Worm (Caenorhabditis elegans) whole organism, L4/young adult: ENCODE measurements around the gene F45E4.6.
"Not testable (repeated sequence)": the region's sequence is repeated elsewhere in the genome, so short reads cannot be mapped to it uniquely, and the experiment has no call there.

Experiments
- W03F9.2 ChIP-seq: fragments of 150-350 bp; optimal IDR thresholded peaks from 2 replicates; lab custom pipeline; 2014; ENCODE audit warnings: missing biosample characterization, missing genetic modification characterization
- dao-5 ChIP-seq: sonication (generic microtip); optimal IDR thresholded peaks from 2 replicates; lab custom pipeline; 2016; ENCODE audit warnings: missing genotype, missing genetic modification characterization, moderate library complexity, missing compliant biosample characterization
- him-1 ChIP-seq: sonication (generic microtip); optimal IDR thresholded peaks from 2 replicates; lab custom pipeline; 2016; ENCODE audit warnings: missing genotype, missing genetic modification reagents, missing genetic modification characterization, missing compliant biosample characterization

The F45E4.6 gene

DNA sequence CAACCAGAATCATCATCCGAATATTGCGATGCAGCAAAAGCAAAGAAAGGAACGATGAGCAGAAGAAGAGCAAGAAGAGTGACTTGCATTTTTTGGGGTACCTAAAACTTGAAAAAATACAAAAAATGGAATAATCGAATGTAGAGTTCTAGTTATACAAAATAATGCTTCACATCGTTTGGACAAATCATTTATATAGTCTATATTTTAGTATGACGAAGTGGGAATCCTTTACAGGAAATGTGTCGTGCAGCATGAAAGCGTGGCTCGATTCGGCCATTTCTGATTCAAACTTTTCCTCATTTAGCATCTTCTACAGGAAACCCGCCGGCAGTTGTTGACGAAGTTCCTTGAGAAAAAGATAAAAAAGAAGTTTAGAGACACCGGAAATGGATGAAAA is 10.6 kb upstream of the F45E4.6 start, which contains the start of gene nlp-20:
nlp-20 (minus strand) TSS at position 101 of the 400 bp plus-strand sequence.
- no peak for TF ChIP-seq dao-5 (tag; lab: Kevin White, UChicago)

DNA sequence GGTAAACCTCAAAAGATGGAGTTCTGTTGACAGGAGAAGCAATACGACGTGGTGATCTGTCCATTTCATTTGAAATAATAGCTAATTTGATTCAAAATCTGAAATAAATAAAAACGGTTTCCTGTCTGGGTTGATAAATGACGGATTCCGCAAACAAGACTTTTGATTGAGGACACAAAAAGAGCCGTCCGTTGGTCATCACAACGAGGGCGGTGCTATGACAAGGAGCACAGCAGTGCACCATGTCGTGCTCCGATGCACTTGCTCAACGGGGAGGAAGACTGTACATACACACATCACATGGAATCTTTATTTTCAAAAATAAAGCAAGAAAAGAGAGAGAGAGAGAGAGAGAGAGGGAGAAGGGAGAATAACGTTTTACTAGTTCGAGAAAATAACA is 9.4 kb upstream of the F45E4.6 start, which contains the start of gene nep-16:
nep-16 (minus strand) TSS at position 101 of the 400 bp plus-strand sequence.
- TF ChIP-seq him-1 (no peak), dao-5 (tag; lab: Kevin White, UChicago) (no peak), W03F9.2 (tag; lab: Kevin White, UChicago) (no peak)

ce11 chrIV:7634578-7634977 is 2.2 kb upstream of the F45E4.6 start, which contains the start of gene warf-1:
warf-1 (plus strand) TSS chrIV:7634786.
- not testable (repeated sequence) for TF ChIP-seq him-1; W03F9.2 (tag; lab: Kevin White, UChicago); dao-5 (tag; lab: Kevin White, UChicago)

ce11 chrIV:7633020-7633419 is 672 bp upstream of the F45E4.6 start, which contains the start of gene plp-1:
plp-1 (plus strand) TSS chrIV:7633360.
- no peak for TF ChIP-seq dao-5 (tag; lab: Kevin White, UChicago)
- no peak for TF ChIP-seq W03F9.2 (tag; lab: Kevin White, UChicago)
- no peak for TF ChIP-seq him-1

DNA sequence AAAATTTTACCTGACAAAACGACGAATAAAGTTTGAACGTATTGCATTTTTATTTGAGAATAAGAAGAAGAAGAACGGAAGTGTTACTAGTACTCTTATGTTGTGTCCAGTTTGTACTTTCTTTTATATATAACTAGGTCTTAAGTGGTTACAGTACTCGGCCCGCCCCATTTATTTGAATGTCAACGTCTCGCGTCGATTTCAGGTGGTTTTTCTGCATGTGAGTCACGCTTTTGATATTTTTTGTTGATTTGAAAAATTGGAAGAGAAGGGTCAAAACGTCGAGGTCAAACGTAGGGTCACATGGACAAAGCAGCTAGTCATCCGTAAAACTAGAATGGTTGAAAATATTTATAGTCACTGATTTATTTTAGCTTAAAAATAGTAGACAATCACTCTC is 3.4 kb downstream of the F45E4.6 start, which contains the start of gene F45E4.5:
F45E4.5 (minus strand) TSS at position 101 of the 400 bp plus-strand sequence.
- TF ChIP-seq dao-5 (tag; lab: Kevin White, UChicago) (no peak), him-1 (no peak), W03F9.2 (tag; lab: Kevin White, UChicago) (no peak)

- TF ChIP-seq W03F9.2 (tag; lab: Kevin White, UChicago) (no peak), dao-5 (tag; lab: Kevin White, UChicago) (no peak), him-1 (peak; percentile 66)
Measured at ce11 chrIV:7623868-7624267, 8.5 kb downstream of the F45E4.6 start.

DNA sequence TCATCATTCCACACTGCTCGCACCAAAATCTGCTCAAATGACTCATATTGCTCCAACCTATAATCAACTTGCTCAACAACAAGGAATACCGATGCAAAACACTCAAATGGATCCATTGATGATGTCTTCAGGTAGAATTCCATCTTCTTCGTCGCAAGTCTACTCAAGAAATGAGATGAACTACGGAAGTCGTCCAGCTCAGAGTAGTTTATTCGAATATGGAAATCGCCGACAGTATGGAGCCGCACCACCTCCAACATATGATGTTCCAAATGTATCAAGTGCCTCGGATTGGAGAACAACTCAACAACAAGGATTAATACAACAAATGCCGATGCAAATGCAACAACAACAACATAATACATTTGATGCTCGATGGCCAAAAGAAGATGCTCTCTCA is 9.3 kb downstream of the F45E4.6 start:
- TF ChIP-seq him-1 (no peak), W03F9.2 (tag; lab: Kevin White, UChicago) (no peak), dao-5 (tag; lab: Kevin White, UChicago) (no peak)

ce11 chrIV:7620450-7620849 is 11.9 kb downstream of the F45E4.6 start:
- no peak for TF ChIP-seq W03F9.2 (tag; lab: Kevin White, UChicago)
- no peak for TF ChIP-seq dao-5 (tag; lab: Kevin White, UChicago)
- TF ChIP-seq him-1: no peak

DNA sequence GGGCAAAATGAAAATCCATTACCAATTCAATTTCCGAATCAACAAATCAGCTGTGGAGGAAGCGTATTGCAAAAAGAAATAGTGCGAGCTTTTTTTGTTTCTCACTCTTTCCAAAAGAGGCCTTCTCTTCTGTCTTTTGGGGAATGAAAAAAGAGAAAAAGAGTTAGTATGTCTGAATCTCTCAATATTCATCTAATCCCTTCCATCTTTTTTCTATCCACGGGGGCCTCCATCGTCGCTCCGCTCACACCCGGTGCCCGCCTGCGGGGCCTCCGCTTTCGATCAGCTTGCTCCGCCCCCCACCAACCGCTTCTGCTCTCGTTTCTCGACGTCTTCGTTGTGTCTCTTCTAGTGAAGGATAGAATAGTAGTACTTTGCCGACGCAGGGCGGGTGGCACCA is 13.1 kb downstream of the F45E4.6 start:
- TF ChIP-seq dao-5 (tag; lab: Kevin White, UChicago) (no peak), him-1 (peak; percentile 65), W03F9.2 (tag; lab: Kevin White, UChicago) (no peak)

DNA sequence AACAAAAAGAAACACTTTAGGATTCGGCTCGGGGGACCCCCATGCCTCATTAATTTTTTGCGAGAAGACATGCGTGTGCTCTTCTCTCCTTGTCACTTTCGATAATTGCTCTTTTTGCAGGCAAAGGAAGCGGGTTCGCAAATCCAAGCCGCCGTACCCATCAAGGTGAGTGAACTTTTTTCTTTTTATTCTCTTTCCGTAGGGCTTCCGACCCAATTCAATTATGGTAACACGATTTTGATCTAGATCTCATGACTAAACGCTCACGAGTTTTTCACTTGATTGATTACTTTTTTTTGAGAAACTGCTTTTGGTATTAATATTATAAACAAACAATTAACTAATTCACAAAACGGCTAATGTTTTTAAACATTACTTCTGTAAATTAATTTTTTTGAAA is 19.8 kb downstream of the F45E4.6 start:
- no peak for TF ChIP-seq him-1
- TF ChIP-seq dao-5 (tag; lab: Kevin White, UChicago): no peak

DNA sequence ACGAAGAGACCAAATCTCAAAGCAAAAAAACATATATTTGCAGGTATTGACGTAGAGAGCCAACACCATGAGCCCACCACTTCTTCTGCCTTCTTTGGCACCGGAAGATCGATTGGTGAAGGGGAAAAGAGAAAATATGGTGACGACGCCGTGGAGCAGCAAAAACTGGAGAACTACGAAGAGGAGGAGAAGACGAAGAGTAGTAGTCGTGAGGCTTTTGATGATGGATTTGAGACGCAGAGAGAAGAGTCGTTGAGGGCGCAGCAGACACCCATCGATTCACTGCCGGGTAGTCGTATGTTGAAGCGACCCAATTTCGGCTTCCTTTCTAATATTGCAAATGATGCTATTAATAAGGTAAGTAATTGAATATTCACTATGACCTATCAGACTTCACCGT is 21.0 kb downstream of the F45E4.6 start:
- TF ChIP-seq him-1: peak; percentile 34
- TF ChIP-seq dao-5 (tag; lab: Kevin White, UChicago): no peak
- TF ChIP-seq W03F9.2 (tag; lab: Kevin White, UChicago): no peak

DNA sequence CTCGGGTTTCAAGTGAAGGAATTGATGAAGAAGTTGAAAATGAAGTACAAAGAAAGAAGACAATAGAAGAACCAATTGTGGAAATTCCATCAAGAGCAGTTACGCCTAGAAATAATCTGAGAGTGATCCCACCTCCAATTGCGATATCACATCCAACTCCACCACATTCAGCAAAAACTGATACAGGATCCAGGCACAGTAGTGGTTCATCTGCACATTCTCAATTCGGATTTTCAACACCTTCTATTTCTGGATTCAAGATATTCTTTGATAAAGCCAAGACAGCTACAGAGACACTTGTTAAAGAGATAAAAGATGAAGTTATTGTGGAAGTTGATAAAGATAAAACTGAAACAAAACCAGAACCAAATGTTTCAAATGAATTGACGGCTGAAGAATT is 24.2 kb downstream of the F45E4.6 start:
- TF ChIP-seq him-1: no peak

DNA sequence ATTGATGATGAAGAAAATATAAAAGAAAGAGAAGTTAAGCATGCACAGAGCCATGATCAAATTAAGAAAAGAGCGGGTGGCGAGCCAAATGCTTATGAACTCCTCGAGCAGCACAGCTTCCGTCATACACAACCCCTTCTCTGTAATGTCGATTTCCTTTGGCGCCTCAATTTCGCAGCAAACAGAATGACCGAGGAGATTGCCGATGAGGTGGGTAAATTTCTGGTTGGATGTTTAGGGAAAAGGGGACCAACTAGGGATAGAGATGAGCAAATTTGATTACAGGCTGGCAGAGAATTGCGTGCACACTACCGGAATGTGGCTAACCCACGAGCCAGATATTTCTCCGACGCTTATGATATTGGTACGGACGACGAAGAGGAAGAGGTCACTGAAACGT is 26.9 kb downstream of the F45E4.6 start:
- TF ChIP-seq dao-5 (tag; lab: Kevin White, UChicago) (no peak), W03F9.2 (tag; lab: Kevin White, UChicago) (no peak), him-1 (no peak)

ce11 chrIV:7588631-7589030 is 43.7 kb downstream of the F45E4.6 start, which contains the start of gene cla-1:
cla-1 (plus strand) TSS chrIV:7588931.
- TF ChIP-seq him-1 (no peak), dao-5 (tag; lab: Kevin White, UChicago) (no peak), W03F9.2 (tag; lab: Kevin White, UChicago) (no peak)

- TF ChIP-seq dao-5 (tag; lab: Kevin White, UChicago) (no peak), W03F9.2 (tag; lab: Kevin White, UChicago) (no peak), him-1 (no peak)
Measured at ce11 chrIV:7586972-7587371, 45.4 kb downstream of the F45E4.6 start.
